Worm (Caenorhabditis elegans): Measurements from ENCODE around the gene grd-14.

The grd-14 gene

ce11 chrX:8477048-8477806 lies 22.6 kb upstream of the grd-14 start (continued):
- TF ChIP-seq zfp-3 (GFP tag; conservative IDR thresholded peaks at IDR 0.05) = no peak
- TF ChIP-seq dve-1 (tag; optimal IDR thresholded peaks at IDR 0.05; ENCODE audit: insufficient read depth) = peak; percentile 33
- TF ChIP-seq D1046.2 (GFP tag; IDR thresholded peaks at IDR 0.05) = no peak
- TF ChIP-seq aha-1 (tag) = peak; percentile 98
- TF ChIP-seq mxl-2 (GFP tag; conservative IDR thresholded peaks at IDR 0.05) = no peak
- peak; percentile 27 for TF ChIP-seq nhr-6 (tag; optimal IDR thresholded peaks at IDR 0.05)
- TF ChIP-seq zfp-2 (tag; optimal IDR thresholded peaks at IDR 0.05) = no peak
- TF ChIP-seq tag-97 (GFP tag; IDR thresholded peaks at IDR 0.05) = no peak
- TF ChIP-seq daf-12 (tag; optimal IDR thresholded peaks at IDR 0.05) = no peak
- TF ChIP-seq gei-8 (GFP tag; optimal IDR thresholded peaks at IDR 0.05) = no peak
- no peak for TF ChIP-seq daf-19 (GFP tag; conservative IDR thresholded peaks at IDR 0.05)
- TF ChIP-seq nhr-102 (tag; optimal IDR thresholded peaks at IDR 0.05) = peak; percentile 72
- no peak for TF ChIP-seq lir-3 (tag; optimal IDR thresholded peaks at IDR 0.05)
- no peak for TF ChIP-seq lin-15B (tag; optimal IDR thresholded peaks at IDR 0.05)
- TF ChIP-seq ceh-20 (GFP tag; IDR thresholded peaks at IDR 0.05) = peak; percentile 39; the same call in 1 of the 2 replicates
- no peak for TF ChIP-seq ztf-7 (tag; optimal IDR thresholded peaks at IDR 0.05)
- TF ChIP-seq mep-1 (tag; optimal IDR thresholded peaks at IDR 0.05) = peak; percentile 86
- no peak for TF ChIP-seq ctbp-1 (GFP tag; IDR thresholded peaks at IDR 0.05)
- TF ChIP-seq nhr-111 (GFP tag; optimal IDR thresholded peaks at IDR 0.05) = no peak
- no peak for TF ChIP-seq arid-1 (GFP tag; conservative IDR thresholded peaks at IDR 0.05)
- no peak for TF ChIP-seq zip-2 (tag; optimal IDR thresholded peaks at IDR 0.05)
- TF ChIP-seq ceh-82 (tag; optimal IDR thresholded peaks at IDR 0.05) = no peak
- no peak for TF ChIP-seq php-3 (GFP tag; IDR thresholded peaks at IDR 0.05)
- no peak for TF ChIP-seq nhr-41 (GFP tag; IDR thresholded peaks at IDR 0.05)
- no peak for TF ChIP-seq sdz-12 (GFP tag; optimal IDR thresholded peaks at IDR 0.05)
- TF ChIP-seq mdl-1 (tag; optimal IDR thresholded peaks at IDR 0.05) = peak; percentile 91 to 94
- no peak for TF ChIP-seq dmd-9 (GFP tag; IDR thresholded peaks at IDR 0.05)
- TF ChIP-seq unc-39 (tag; optimal IDR thresholded peaks at IDR 0.05) = no peak
- TF ChIP-seq T20F7.1 (GFP tag; optimal IDR thresholded peaks at IDR 0.05) = no peak
- no peak for TF ChIP-seq ces-1 (GFP tag; optimal IDR thresholded peaks at IDR 0.05)
- TF ChIP-seq unc-130 (GFP tag; optimal IDR thresholded peaks at IDR 0.05) = no peak
- TF ChIP-seq aly-2 (tag; optimal IDR thresholded peaks at IDR 0.05) = no peak
- no peak for TF ChIP-seq lin-13 (GFP tag; optimal IDR thresholded peaks at IDR 0.05)
- TF ChIP-seq lin-1 (GFP tag; IDR thresholded peaks at IDR 0.05) = no peak
- TF ChIP-seq ceh-44 (GFP tag; IDR thresholded peaks at IDR 0.05) = no peak
- no peak for TF ChIP-seq dmd-8 (GFP tag; IDR thresholded peaks at IDR 0.05)
- TF ChIP-seq nhr-48 (tag; optimal IDR thresholded peaks at IDR 0.05) = peak; percentile 98
- TF ChIP-seq Y5F2A.4 (GFP tag; optimal IDR thresholded peaks at IDR 0.05) = no peak
- no peak for TF ChIP-seq nhr-76 (tag; optimal IDR thresholded peaks at IDR 0.05)
- TF ChIP-seq ZK337.2 (GFP tag; IDR thresholded peaks at IDR 0.05) = no peak
- no peak for TF ChIP-seq zip-11 (GFP tag; IDR thresholded peaks at IDR 0.05)
- peak; percentile 58 to 75 for TF ChIP-seq lsy-2 (tag; optimal IDR thresholded peaks at IDR 0.05)
- no peak for TF ChIP-seq ceh-32 (tag; optimal IDR thresholded peaks at IDR 0.05; ENCODE audit: poor library complexity)
- TF ChIP-seq tra-1 (GFP tag; IDR thresholded peaks at IDR 0.05) = peak; percentile 74
- TF ChIP-seq F37D6.2 (tag; optimal IDR thresholded peaks at IDR 0.05) = no peak
- no peak for TF ChIP-seq F49E8.2 (tag; optimal IDR thresholded peaks at IDR 0.05; ENCODE audit: borderline replicate concordance)
- TF ChIP-seq attf-4 (tag; optimal IDR thresholded peaks at IDR 0.05) = no peak
- no peak for TF ChIP-seq skn-1 (tag; optimal IDR thresholded peaks at IDR 0.05)
- TF ChIP-seq hif-1 (tag; optimal IDR thresholded peaks at IDR 0.05) = peak in 1 of 2 experiments; percentile 63
- no peak for TF ChIP-seq egl-27 (tag; optimal IDR thresholded peaks at IDR 0.05)
- no peak for TF ChIP-seq nhr-237 (tag; optimal IDR thresholded peaks at IDR 0.05)
